Worm (Caenorhabditis elegans): ENCODE measurements around the gene Y41D4B.24.

DNA sequence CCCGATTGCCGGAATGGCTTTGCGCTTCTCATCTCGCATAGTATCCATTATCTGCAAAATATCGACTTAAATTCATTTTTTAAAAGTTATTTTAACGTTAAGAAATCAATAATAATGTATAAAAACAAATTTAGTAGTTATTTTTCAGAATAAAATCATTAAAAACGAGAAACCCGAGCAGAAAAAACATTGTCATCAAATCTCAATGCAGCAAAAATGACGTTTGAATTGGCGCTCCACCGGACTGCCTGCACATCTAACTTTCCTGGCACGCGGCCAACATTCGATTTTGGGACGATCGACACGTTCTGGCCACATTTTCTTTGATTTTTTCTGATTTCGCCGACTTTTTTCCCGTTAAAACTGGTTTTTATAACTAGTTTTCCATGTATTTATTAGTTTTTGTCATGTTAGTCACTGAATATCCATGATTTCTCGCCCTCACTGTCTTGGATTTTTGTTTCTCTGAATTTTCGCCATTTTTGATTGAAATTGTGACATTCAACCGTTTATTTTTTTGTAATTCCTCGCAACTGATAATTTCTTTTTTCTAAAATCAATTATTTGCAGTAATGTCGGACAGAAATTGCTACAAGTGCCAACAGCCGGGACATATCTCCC lies 27.8 kb upstream of the Y41D4B.24 start, which contains the start of the genes pbs-1 and K08D12.3:
- TF ChIP-seq ama-1 (optimal IDR thresholded peaks at IDR 0.05) (no peak), flt-1 (GFP tag; IDR thresholded peaks at IDR 0.05) (no peak), aly-1 (tag; optimal IDR thresholded peaks at IDR 0.05) (no peak), F13C5.2 (tag; optimal IDR thresholded peaks at IDR 0.05) (no peak), ets-7 (tag; optimal IDR thresholded peaks at IDR 0.05) (no peak), hnd-1 (tag; optimal IDR thresholded peaks at IDR 0.05) (no peak), hmbx-1 (tag; optimal IDR thresholded peaks at IDR 0.05) (no peak)

Data from whole organism, early embryonic.